Worm (Caenorhabditis elegans): ENCODE measurements around the gene ksr-1.

- TF ChIP-seq ama-1 (optimal IDR thresholded peaks at IDR 0.05): no peak
- TF ChIP-seq hnd-1 (tag; optimal IDR thresholded peaks at IDR 0.05): no peak
- no peak for TF ChIP-seq scrt-1 (GFP tag; IDR thresholded peaks at IDR 0.05)
Observed at ce11 chrX:8285169-8285796, 10.3 kb downstream of the ksr-1 start, which contains the start of the genes fis-2 and F13B9.2.

Measured in whole organism, early embryonic.